Fruit fly (Drosophila melanogaster) whole organism, embryonic: ENCODE measurements around the gene CG5246.

Experiments used
- Bgb ChIP-seq: fragments of 200-800 bp; sonication (Bioruptor generic); IDR thresholded peaks from 2 replicates; pipeline ENCODE4 v1.3.6; 2022; ENCODE audit warnings: missing biosample characterization, missing genetic modification characterization; ENCODE audit not compliant: partially characterized antibody
- CG12104 ChIP-seq: fragments of 200-800 bp; sonication (Bioruptor generic); optimal IDR thresholded peaks from 3 replicates; lab custom pipeline; 2016; ENCODE audit warnings: missing biosample characterization, missing genetic modification characterization
- CG13894 ChIP-seq: fragments of 200-800 bp; sonication (Bioruptor generic); optimal IDR thresholded peaks from 3 replicates; lab custom pipeline; 2018; ENCODE audit warnings: missing biosample characterization, mild to moderate bottlenecking, missing genetic modification characterization, moderate library complexity
- CG14860 ChIP-seq: fragments of 200-800 bp; sonication (Bioruptor generic); IDR thresholded peaks from 3 replicates; pipeline ENCODE4 v1.3.6; 2022; ENCODE audit warnings: missing biosample characterization, missing genetic modification characterization; ENCODE audit not compliant: partially characterized antibody
- CG15601 ChIP-seq: fragments of 200-800 bp; sonication (Bioruptor generic); optimal IDR thresholded peaks from 3 replicates; lab custom pipeline; 2019; ENCODE audit warnings: missing biosample characterization, mild to moderate bottlenecking, missing genetic modification characterization, moderate library complexity
- CG16779 ChIP-seq: fragments of 200-800 bp; sonication (Bioruptor generic); IDR thresholded peaks from 2 replicates; pipeline ENCODE4 v1.3.6; 2022; ENCODE audit warnings: missing biosample characterization, missing genetic modification characterization
- CG16863 ChIP-seq: fragments of 200-800 bp; sonication (Bioruptor generic); optimal IDR thresholded peaks from 3 replicates; lab custom pipeline; 2016; ENCODE audit warnings: missing biosample characterization, missing genetic modification characterization
- CG17186 ChIP-seq: fragments of 200-800 bp; sonication (Bioruptor generic); optimal IDR thresholded peaks from 3 replicates; lab custom pipeline; 2017; ENCODE audit warnings: missing biosample characterization, missing genetic modification reagents, missing genetic modification characterization
- CG18262 ChIP-seq: fragments of 200-800 bp; optimal IDR thresholded peaks from 3 replicates; lab custom pipeline; 2019; ENCODE audit warnings: missing biosample characterization, mild to moderate bottlenecking, missing genetic modification characterization, moderate library complexity
- CG2116 ChIP-seq: fragments of 200-800 bp; sonication (Bioruptor generic); optimal IDR thresholded peaks from 3 replicates; lab custom pipeline; 2018; ENCODE audit warnings: missing biosample characterization, mild to moderate bottlenecking, missing genetic modification characterization
- CG31224 ChIP-seq: fragments of 200-800 bp; sonication (Bioruptor generic); IDR thresholded peaks from 2 replicates; pipeline ENCODE4 v1.3.6; 2022; ENCODE audit warnings: missing biosample characterization, missing genetic modification characterization
- CG31441 ChIP-seq: fragments of 200-800 bp; sonication (Bioruptor generic); IDR thresholded peaks from 2 replicates; pipeline ENCODE4 v1.3.6; 2022; ENCODE audit warnings: missing biosample characterization, missing genetic modification characterization
- CG32772 ChIP-seq: fragments of 200-800 bp; sonication (Bioruptor generic); IDR thresholded peaks from 2 replicates; pipeline ENCODE4 v1.3.6; 2022; ENCODE audit warnings: missing biosample characterization, missing genetic modification characterization
- CG3995 ChIP-seq: fragments of 200-800 bp; sonication (Bioruptor generic); optimal IDR thresholded peaks from 3 replicates; lab custom pipeline; 2016; ENCODE audit warnings: missing biosample characterization, missing genetic modification characterization
- CG5180 ChIP-seq: fragments of 200-800 bp; sonication (Bioruptor generic); optimal IDR thresholded peaks from 3 replicates; lab custom pipeline; 2017; ENCODE audit warnings: missing biosample characterization, missing genetic modification characterization, mild to moderate bottlenecking, moderate library complexity, missing genetic modification reagents
- Camta ChIP-seq: fragments of 200-800 bp; sonication (Bioruptor generic); optimal IDR thresholded peaks from 2 replicates; lab custom pipeline; 2016; ENCODE audit warnings: missing biosample characterization, missing genetic modification characterization
- D19A ChIP-seq: fragments of 200-800 bp; optimal IDR thresholded peaks from 3 replicates; lab custom pipeline; 2019; ENCODE audit warnings: missing biosample characterization, mild to moderate bottlenecking, missing genetic modification characterization, moderate library complexity
- Dp ChIP-seq: fragments of 200-800 bp; sonication (Bioruptor generic); optimal IDR thresholded peaks from 2 replicates; lab custom pipeline; 2018; ENCODE audit warnings: missing biosample characterization, mild to moderate bottlenecking, missing genetic modification characterization, moderate library complexity
- Dref ChIP-seq: fragments of 200-800 bp; sonication (Bioruptor generic); IDR thresholded peaks from 2 replicates; pipeline ENCODE4 v1.3.6; 2022; ENCODE audit warnings: missing biosample characterization, missing genetic modification characterization
- E2f1 ChIP-seq: fragments of 200-800 bp; sonication (Bioruptor generic); IDR thresholded peaks from 2 replicates; pipeline ENCODE4 v1.3.6; 2022; ENCODE audit warnings: missing biosample characterization, missing genetic modification characterization
- E2f2 ChIP-seq: fragments of 200-800 bp; sonication (Bioruptor generic); IDR thresholded peaks from 2 replicates; pipeline ENCODE4 v1.3.6; 2022; ENCODE audit warnings: missing biosample characterization, missing genetic modification characterization
- Ets65A ChIP-seq: fragments of 200-800 bp; sonication (Bioruptor generic); peaks from one replicate; lab custom pipeline; 2016; ENCODE audit warnings: missing biosample characterization, missing genetic modification characterization
- Hmr ChIP-seq: fragments of 200-800 bp; sonication (Bioruptor generic); optimal IDR thresholded peaks from 3 replicates; lab custom pipeline; 2017; ENCODE audit warnings: mild to moderate bottlenecking, missing biosample characterization, missing genetic modification reagents, missing genetic modification characterization
- Myb ChIP-seq: fragments of 200-800 bp; sonication (Bioruptor generic); optimal IDR thresholded peaks from 2 replicates; lab custom pipeline; 2016; ENCODE audit warnings: missing biosample characterization, missing genetic modification characterization
- Scr ChIP-seq: fragments of 200-800 bp; sonication (Bioruptor generic); IDR thresholded peaks from 2 replicates; pipeline ENCODE4 v1.3.6; 2022; ENCODE audit warnings: missing biosample characterization, missing genetic modification characterization; ENCODE audit not compliant: partially characterized antibody
- Trl ChIP-seq, 3 experiments: fragments of >200 bp in 2 of 3; fragments of 200-800 bp in 1 of 3; sonication (Bioruptor generic) in 1 of 3; optimal IDR thresholded peaks; 2 replicates in 1 of 3; 3 replicates in 2 of 3; lab custom pipeline; 2016 to 2017; ENCODE audit warnings: missing biosample characterization in 1 of 3, missing genetic modification characterization in 1 of 3
- Usf ChIP-seq: fragments of 200-800 bp; sonication (Bioruptor generic); optimal IDR thresholded peaks from 2 replicates; lab custom pipeline; 2017; ENCODE audit warnings: missing genotype, missing biosample characterization, missing genetic modification characterization
- Xrp1 ChIP-seq: fragments of 200-800 bp; sonication (Bioruptor generic); IDR thresholded peaks from 2 replicates; pipeline ENCODE4 v1.3.6; 2022; ENCODE audit warnings: missing biosample characterization, missing genetic modification characterization
- YL-1 ChIP-seq: fragments of 200-800 bp; sonication (Bioruptor generic); optimal IDR thresholded peaks from 3 replicates; lab custom pipeline; 2017; ENCODE audit warnings: missing biosample characterization, mild to moderate bottlenecking, missing genetic modification characterization
- amos ChIP-seq: fragments of 200-800 bp; sonication (Bioruptor generic); IDR thresholded peaks from 2 replicates; pipeline ENCODE4 v1.3.6; 2022; ENCODE audit warnings: missing biosample characterization, missing genetic modification characterization; ENCODE audit not compliant: partially characterized antibody
- br ChIP-seq: fragments of >200 bp; optimal IDR thresholded peaks from 2 replicates; lab custom pipeline; 2017
- caup ChIP-seq: fragments of 200-800 bp; sonication (Bioruptor generic); optimal IDR thresholded peaks from 3 replicates; lab custom pipeline; 2017; ENCODE audit warnings: missing biosample characterization, mild to moderate bottlenecking, missing genetic modification characterization, moderate library complexity; ENCODE audit not compliant: severe bottlenecking
- cg ChIP-seq: fragments of 200-800 bp; sonication (Bioruptor generic); optimal IDR thresholded peaks from 3 replicates; lab custom pipeline; 2019; ENCODE audit warnings: missing biosample characterization, mild to moderate bottlenecking, missing genetic modification characterization, moderate library complexity
- chif ChIP-seq, 2 experiments: fragments of 200-800 bp; sonication (Bioruptor generic); optimal IDR thresholded peaks; 3 replicates each; lab custom pipeline; 2016; ENCODE audit warnings: missing biosample characterization in 2 of 2, missing genetic modification characterization in 2 of 2
- crp ChIP-seq, 2 experiments: fragments of 200-800 bp; sonication (Bioruptor generic); optimal IDR thresholded peaks; 2 replicates in 1 of 2; 3 replicates in 1 of 2; lab custom pipeline; 2017; ENCODE audit warnings: missing biosample characterization in 2 of 2, missing genetic modification characterization in 2 of 2, mild to moderate bottlenecking in 1 of 2, moderate library complexity in 1 of 2
- dati ChIP-seq: fragments of 200-800 bp; sonication (Bioruptor generic); IDR thresholded peaks from 2 replicates; pipeline ENCODE4 v1.3.6; 2022; ENCODE audit warnings: missing biosample characterization, missing genetic modification characterization
- disco-r ChIP-seq: fragments of 200-800 bp; sonication (Bioruptor generic); optimal IDR thresholded peaks from 2 replicates; lab custom pipeline; 2016; ENCODE audit warnings: missing biosample characterization, missing genetic modification characterization
- hkb ChIP-seq, 2 experiments: fragments of 200-800 bp in 1 of 2; fragments of >200 bp in 1 of 2; sonication (Bioruptor generic) in 1 of 2; IDR thresholded peaks in 1 of 2; optimal IDR thresholded peaks in 1 of 2; 2 replicates each; pipeline versions ENCODE4 v1.3.6 to Lab custom; 2017 to 2022; ENCODE audit warnings: missing biosample characterization in 1 of 2, missing genetic modification characterization in 1 of 2
- lilli ChIP-seq: fragments of 200-800 bp; sonication (Bioruptor generic); optimal IDR thresholded peaks from 3 replicates; lab custom pipeline; 2016; ENCODE audit warnings: missing biosample characterization, missing genetic modification characterization
- nom ChIP-seq: fragments of 200-800 bp; sonication (Bioruptor generic); optimal IDR thresholded peaks from 2 replicates; lab custom pipeline; 2017; ENCODE audit warnings: missing biosample characterization, missing genetic modification characterization, mild to moderate bottlenecking, moderate library complexity, missing genetic modification reagents
- repo ChIP-seq: fragments of 200-800 bp; sonication (Bioruptor generic); optimal IDR thresholded peaks from 2 replicates; lab custom pipeline; 2016; ENCODE audit warnings: missing biosample characterization, missing genetic modification characterization
- sens ChIP-seq: fragments of 200-800 bp; sonication (Bioruptor generic); peaks from one replicate; lab custom pipeline; 2016; ENCODE audit warnings: missing biosample characterization, missing genetic modification characterization
- slou ChIP-seq: fragments of 200-800 bp; sonication (Bioruptor generic); optimal IDR thresholded peaks from 3 replicates; lab custom pipeline; 2016; ENCODE audit warnings: missing biosample characterization, missing genetic modification characterization
- unc-4 ChIP-seq: fragments of 200-800 bp; sonication (Bioruptor generic); IDR thresholded peaks from 2 replicates; pipeline ENCODE4 v1.3.6; 2022; ENCODE audit warnings: missing biosample characterization, missing genetic modification characterization; ENCODE audit not compliant: partially characterized antibody
- vvl ChIP-seq: fragments of 200-800 bp; sonication (Bioruptor generic); IDR thresholded peaks from 2 replicates; pipeline ENCODE4 v1.3.6; 2022; ENCODE audit warnings: missing biosample characterization, missing genetic modification characterization
- wek ChIP-seq: fragments of 200-800 bp; sonication (Bioruptor generic); optimal IDR thresholded peaks from 3 replicates; lab custom pipeline; 2018; ENCODE audit warnings: missing biosample characterization, mild to moderate bottlenecking, missing genetic modification characterization, moderate library complexity
- zen2 ChIP-seq: fragments of 200-800 bp; sonication (Bioruptor generic); IDR thresholded peaks from 3 replicates; pipeline ENCODE4 v1.3.6; 2022; ENCODE audit warnings: missing biosample characterization, missing genetic modification characterization; ENCODE audit not compliant: partially characterized antibody
- zf30C ChIP-seq: fragments of 200-800 bp; sonication (Bioruptor generic); optimal IDR thresholded peaks from 3 replicates; lab custom pipeline; 2018; ENCODE audit warnings: missing biosample characterization, mild to moderate bottlenecking, missing genetic modification characterization

Gene CG5246

DNA sequence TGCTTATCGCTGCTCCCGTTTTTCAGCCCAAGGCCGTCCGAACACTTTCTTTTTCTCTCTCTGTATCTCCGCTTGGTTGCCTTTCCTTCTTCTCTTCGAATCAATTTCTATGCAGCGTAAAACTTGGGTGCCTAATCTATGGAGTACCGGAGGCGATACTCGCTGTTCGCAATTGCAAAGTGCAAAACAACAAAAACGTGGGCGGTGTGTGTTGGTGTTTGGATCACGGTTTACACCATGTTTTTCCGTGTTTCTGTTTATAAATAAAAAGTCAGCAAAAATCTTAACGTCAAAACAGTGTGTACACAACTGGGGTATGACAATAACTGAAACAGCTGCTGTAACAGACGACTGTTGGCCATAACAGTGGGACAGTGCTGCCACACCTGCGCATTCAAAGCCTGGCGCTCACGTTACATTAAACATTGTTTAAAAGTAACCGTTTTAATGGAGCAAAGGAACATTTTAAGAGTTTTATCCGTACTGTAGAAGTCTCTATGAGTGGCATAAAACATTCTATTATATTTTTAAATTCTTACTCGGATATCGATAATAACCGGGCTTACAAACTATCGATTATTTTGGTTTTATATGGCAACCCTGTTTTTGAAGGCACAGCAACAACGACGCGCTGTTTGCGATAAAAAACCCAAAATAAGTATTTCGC, 13.3 kb downstream of the CG5246 start, which contains the start of the genes m-cup and Det (continued):
- TF ChIP-seq caup (GFP tag; lab: Kevin White, UChicago) = no peak
- TF ChIP-seq CG14860 (GFP tag; lab: Robert Waterston, UW) = peak; percentile 49; the same call in 1 of the 3 replicates
- TF ChIP-seq CG31441 (GFP tag; lab: Robert Waterston, UW) = 0 out of 2 replicates have a peak, but pooled peaks have one; percentile 15
- no peak for TF ChIP-seq cg (GFP tag; lab: Kevin White, UChicago)
- TF ChIP-seq vvl = 0 out of 2 replicates have a peak, but pooled peaks have one; percentile 3
- TF ChIP-seq crp (GFP tag; optimal IDR thresholded peaks at IDR 0.05; lab: Kevin White, UChicago) = peak; percentile 69 to 93
- TF ChIP-seq amos = peak; percentile 69
- TF ChIP-seq repo (GFP tag; lab: Kevin White, UChicago) = no peak
- TF ChIP-seq CG5180 (GFP tag; lab: Kevin White, UChicago) = no peak
- TF ChIP-seq Xrp1 (GFP tag; lab: Robert Waterston, UW) = no peak
- TF ChIP-seq Trl (optimal IDR thresholded peaks at IDR 0.05; lab: Kevin White, UChicago) = no peak
- peak; percentile 16 for TF ChIP-seq Trl (GFP tag; optimal IDR thresholded peaks at IDR 0.05; lab: Kevin White, UChicago)
- TF ChIP-seq CG13894 = no peak
- TF ChIP-seq CG18262 (tag; lab: Kevin White, UChicago) = peak; percentile 3
- peak; percentile 44 for TF ChIP-seq zf30C (GFP tag; lab: Kevin White, UChicago)
- peak in 1 of 2 experiments; percentile 27 for TF ChIP-seq chif (GFP tag; optimal IDR thresholded peaks at IDR 0.05; lab: Kevin White, UChicago)
- TF ChIP-seq dati (GFP tag; lab: Robert Waterston, UW) = no peak
- peak; percentile 23 for TF ChIP-seq CG12104 (GFP tag; lab: Kevin White, UChicago)
- peak; percentile 36 for TF ChIP-seq lilli
- TF ChIP-seq Scr = peak; percentile 82
- TF ChIP-seq slou = no peak
- TF ChIP-seq Dp (GFP tag; lab: Kevin White, UChicago) = peak; percentile 82
- no peak for TF ChIP-seq CG16779
- peak; percentile 79 for TF ChIP-seq CG17186 (GFP tag; lab: Kevin White, UChicago)
- no peak for TF ChIP-seq D19A (tag; lab: Kevin White, UChicago)
- TF ChIP-seq Ets65A (GFP tag; lab: Kevin White, UChicago) = peak; percentile 6
- TF ChIP-seq Dref (GFP tag; lab: Robert Waterston, UW) = peak; percentile 69
- peak; percentile 89 for TF ChIP-seq E2f2
- TF ChIP-seq zen2 (GFP tag; lab: Robert Waterston, UW) = peak; percentile 26; the same call in 1 of the 3 replicates
- no peak for TF ChIP-seq CG32772 (GFP tag; lab: Robert Waterston, UW)
- peak; percentile 81 for TF ChIP-seq YL-1
- TF ChIP-seq CG31224 (GFP tag; lab: Robert Waterston, UW) = no peak
- no peak for TF ChIP-seq disco-r (GFP tag; lab: Kevin White, UChicago)
- no peak for TF ChIP-seq br
- peak; percentile 81 for TF ChIP-seq unc-4 (GFP tag; lab: Robert Waterston, UW)
- no peak for TF ChIP-seq E2f1 (GFP tag; lab: Robert Waterston, UW)
- TF ChIP-seq Bgb = peak; percentile 64
- TF ChIP-seq sens (GFP tag; lab: Kevin White, UChicago) = peak; percentile 88
- TF ChIP-seq Myb = peak; percentile 42
- peak; percentile 11 for TF ChIP-seq Camta (GFP tag; lab: Kevin White, UChicago)
- no peak for TF ChIP-seq CG16863 (GFP tag; lab: Kevin White, UChicago)
- no peak for TF ChIP-seq CG15601 (tag; lab: Kevin White, UChicago)
- TF ChIP-seq Usf (GFP tag; lab: Kevin White, UChicago) = no peak
- peak; percentile 49 for TF ChIP-seq CG3995
- TF ChIP-seq hkb (optimal IDR thresholded peaks at IDR 0.05; lab: Kevin White, UChicago) = peak; percentile 80
- TF ChIP-seq hkb (GFP tag; IDR thresholded peaks at IDR 0.05; lab: Robert Waterston, UW) = no peak
- TF ChIP-seq CG2116 = peak; percentile 86
- TF ChIP-seq wek (GFP tag; lab: Kevin White, UChicago) = peak; percentile 6
- TF ChIP-seq nom (GFP tag; lab: Kevin White, UChicago) = no peak
- TF ChIP-seq Hmr (GFP tag; lab: Kevin White, UChicago) = peak; percentile 23
